Fruit fly (Drosophila melanogaster) whole organism, embryonic: ENCODE data around the gene Nmt.
A peak's percentile ranks its signal among the peaks of the same experiment; 100 is the strongest.

ENCODE experiments used
- CG10366 ChIP-seq: fragments of 200-800 bp; sonication (Bioruptor generic); IDR thresholded peaks from 2 replicates; pipeline ENCODE4 v1.3.6; 2022; ENCODE audit warnings: missing biosample characterization, missing genetic modification characterization
- CG10431 ChIP-seq: fragments of 200-800 bp; sonication (Bioruptor generic); optimal IDR thresholded peaks from 3 replicates; lab custom pipeline; 2018; ENCODE audit warnings: missing biosample characterization, mild to moderate bottlenecking, missing genetic modification characterization
- CG1529 ChIP-seq: fragments of 200-800 bp; sonication (Bioruptor generic); optimal IDR thresholded peaks from 3 replicates; lab custom pipeline; 2018; ENCODE audit warnings: missing biosample characterization, missing genetic modification characterization
- CG15514 ChIP-seq: fragments of 200-800 bp; sonication (Bioruptor generic); optimal IDR thresholded peaks from 3 replicates; lab custom pipeline; 2017; ENCODE audit warnings: missing biosample characterization, missing genetic modification characterization, mild to moderate bottlenecking, moderate library complexity, missing genetic modification reagents
- CG15601 ChIP-seq: fragments of 200-800 bp; sonication (Bioruptor generic); optimal IDR thresholded peaks from 3 replicates; lab custom pipeline; 2019; ENCODE audit warnings: missing biosample characterization, mild to moderate bottlenecking, missing genetic modification characterization, moderate library complexity
- CG17568 ChIP-seq: fragments of 200-800 bp; sonication (Bioruptor generic); optimal IDR thresholded peaks from 2 replicates; lab custom pipeline; 2018; ENCODE audit warnings: missing biosample characterization, mild to moderate bottlenecking, missing genetic modification characterization, moderate library complexity
- CG18011 ChIP-seq: fragments of 200-800 bp; sonication (Bioruptor generic); optimal IDR thresholded peaks from 2 replicates; lab custom pipeline; 2017; ENCODE audit warnings: missing biosample characterization, missing genetic modification characterization, mild to moderate bottlenecking, moderate library complexity, missing genotype
- CG2116 ChIP-seq: fragments of 200-800 bp; sonication (Bioruptor generic); optimal IDR thresholded peaks from 3 replicates; lab custom pipeline; 2018; ENCODE audit warnings: missing biosample characterization, mild to moderate bottlenecking, missing genetic modification characterization
- CG30431 ChIP-seq: fragments of 200-800 bp; sonication (Bioruptor generic); optimal IDR thresholded peaks from 2 replicates; lab custom pipeline; 2017; ENCODE audit warnings: missing biosample characterization, missing genetic modification characterization
- CG31365 ChIP-seq: fragments of 200-800 bp; sonication (Bioruptor generic); optimal IDR thresholded peaks from 2 replicates; lab custom pipeline; 2018; ENCODE audit warnings: missing biosample characterization, mild to moderate bottlenecking, missing genetic modification characterization
- CG3847 ChIP-seq: fragments of 200-800 bp; sonication (Bioruptor generic); IDR thresholded peaks from 2 replicates; pipeline ENCODE4 v1.3.6; 2022; ENCODE audit warnings: missing biosample characterization, missing genetic modification characterization
- CG4282 ChIP-seq: fragments of 200-800 bp; sonication (Bioruptor generic); optimal IDR thresholded peaks from 2 replicates; lab custom pipeline; 2016; ENCODE audit warnings: missing biosample characterization, missing genetic modification characterization
- CG6765 ChIP-seq: fragments of 200-800 bp; sonication (Bioruptor generic); optimal IDR thresholded peaks from 3 replicates; lab custom pipeline; 2017; ENCODE audit warnings: missing biosample characterization, mild to moderate bottlenecking, missing genetic modification characterization
- CG7357 ChIP-seq: fragments of 200-800 bp; sonication (Bioruptor generic); IDR thresholded peaks from 3 replicates; pipeline ENCODE4 v1.3.6; 2022; ENCODE audit warnings: missing biosample characterization, missing genetic modification characterization
- CG7928 ChIP-seq: fragments of 200-800 bp; sonication (Bioruptor generic); optimal IDR thresholded peaks from 2 replicates; lab custom pipeline; 2017; ENCODE audit warnings: missing biosample characterization, mild to moderate bottlenecking, missing genetic modification characterization
- CG8388 ChIP-seq: fragments of 200-800 bp; sonication (Bioruptor generic); optimal IDR thresholded peaks from 2 replicates; lab custom pipeline; 2019; ENCODE audit warnings: missing biosample characterization, mild to moderate bottlenecking, missing genetic modification characterization, moderate library complexity
- CG8944 ChIP-seq: fragments of 200-800 bp; sonication (Bioruptor generic); optimal IDR thresholded peaks from 3 replicates; lab custom pipeline; 2016; ENCODE audit warnings: missing biosample characterization, missing genetic modification characterization
- CG9932 ChIP-seq: fragments of 200-800 bp; sonication (Bioruptor generic); IDR thresholded peaks from 2 replicates; pipeline ENCODE4 v1.3.6; 2022; ENCODE audit warnings: missing biosample characterization, missing genetic modification characterization
- Doc3 ChIP-seq: fragments of 200-800 bp; sonication (Bioruptor generic); IDR thresholded peaks from 3 replicates; pipeline ENCODE4 v1.3.6; 2022; ENCODE audit warnings: missing biosample characterization, missing genetic modification characterization; ENCODE audit not compliant: partially characterized antibody
- E2f1 ChIP-seq: fragments of 200-800 bp; sonication (Bioruptor generic); IDR thresholded peaks from 2 replicates; pipeline ENCODE4 v1.3.6; 2022; ENCODE audit warnings: missing biosample characterization, missing genetic modification characterization
- E2f2 ChIP-seq: fragments of 200-800 bp; sonication (Bioruptor generic); IDR thresholded peaks from 2 replicates; pipeline ENCODE4 v1.3.6; 2022; ENCODE audit warnings: missing biosample characterization, missing genetic modification characterization
- Elba2 ChIP-seq: fragments of 200-800 bp; sonication (Bioruptor generic); optimal IDR thresholded peaks from 3 replicates; lab custom pipeline; 2016; ENCODE audit warnings: missing biosample characterization, missing genetic modification characterization
- MESR4 ChIP-seq: fragments of 200-800 bp; sonication (Bioruptor generic); optimal IDR thresholded peaks from 2 replicates; lab custom pipeline; 2018; ENCODE audit warnings: missing biosample characterization, mild to moderate bottlenecking, missing genetic modification characterization, moderate library complexity
- MTF-1 ChIP-seq: fragments of 200-800 bp; sonication (Bioruptor generic); optimal IDR thresholded peaks from 2 replicates; lab custom pipeline; 2018; ENCODE audit warnings: missing biosample characterization, mild to moderate bottlenecking, missing genetic modification characterization, borderline replicate concordance
- Mes4 ChIP-seq: fragments of 200-800 bp; sonication (Bioruptor generic); optimal IDR thresholded peaks from 2 replicates; lab custom pipeline; 2016; ENCODE audit warnings: missing biosample characterization, missing genetic modification characterization
- Opbp ChIP-seq: fragments of 200-800 bp; sonication (Bioruptor generic); IDR thresholded peaks from 3 replicates; pipeline ENCODE4 v1.3.6; 2022; ENCODE audit warnings: missing biosample characterization, missing genetic modification characterization; ENCODE audit not compliant: partially characterized antibody
- Rfx ChIP-seq: fragments of 200-800 bp; sonication (Bioruptor generic); IDR thresholded peaks from 2 replicates; pipeline ENCODE4 v1.3.6; 2022; ENCODE audit warnings: missing biosample characterization, missing genetic modification characterization
- YL-1 ChIP-seq: fragments of 200-800 bp; sonication (Bioruptor generic); optimal IDR thresholded peaks from 3 replicates; lab custom pipeline; 2017; ENCODE audit warnings: missing biosample characterization, mild to moderate bottlenecking, missing genetic modification characterization
- danr ChIP-seq: fragments of 200-800 bp; sonication (Bioruptor generic); IDR thresholded peaks from 2 replicates; pipeline ENCODE4 v1.3.6; 2022; ENCODE audit warnings: missing biosample characterization, missing genetic modification characterization
- ftz-f1 ChIP-seq: fragments of 200-800 bp; sonication (Bioruptor generic); optimal IDR thresholded peaks from 2 replicates; lab custom pipeline; 2016; ENCODE audit warnings: missing biosample characterization, missing genetic modification characterization
- gce ChIP-seq: fragments of 200-800 bp; sonication (Bioruptor generic); IDR thresholded peaks from 3 replicates; pipeline ENCODE4 v1.3.6; 2022; ENCODE audit warnings: missing biosample characterization, missing genetic modification characterization
- gem ChIP-seq: fragments of 200-800 bp; sonication (Bioruptor generic); optimal IDR thresholded peaks from 2 replicates; lab custom pipeline; 2019; ENCODE audit warnings: missing biosample characterization, mild to moderate bottlenecking, missing genetic modification characterization, moderate library complexity
- jing ChIP-seq: fragments of 200-800 bp; sonication (Bioruptor generic); optimal IDR thresholded peaks from 2 replicates; lab custom pipeline; 2018; ENCODE audit warnings: missing biosample characterization, mild to moderate bottlenecking, missing genetic modification characterization
- luna ChIP-seq: fragments of 200-800 bp; sonication (Bioruptor generic); optimal IDR thresholded peaks from 2 replicates; lab custom pipeline; 2016; ENCODE audit warnings: missing biosample characterization, missing genetic modification characterization
- mirr ChIP-seq: fragments of 200-800 bp; sonication (Bioruptor generic); optimal IDR thresholded peaks from 3 replicates; lab custom pipeline; 2018; ENCODE audit warnings: missing biosample characterization, mild to moderate bottlenecking, missing genetic modification characterization
- mld ChIP-seq: fragments of 200-800 bp; sonication (Bioruptor generic); IDR thresholded peaks from 3 replicates; pipeline ENCODE4 v1.3.6; 2022; ENCODE audit warnings: missing biosample characterization, missing genetic modification characterization; ENCODE audit not compliant: partially characterized antibody
- nom ChIP-seq: fragments of 200-800 bp; sonication (Bioruptor generic); optimal IDR thresholded peaks from 2 replicates; lab custom pipeline; 2017; ENCODE audit warnings: missing biosample characterization, missing genetic modification characterization, mild to moderate bottlenecking, moderate library complexity, missing genetic modification reagents
- oc ChIP-seq: fragments of 200-800 bp; sonication (Bioruptor generic); optimal IDR thresholded peaks from 2 replicates; lab custom pipeline; 2018; ENCODE audit warnings: missing biosample characterization, mild to moderate bottlenecking, missing genetic modification characterization, moderate library complexity
- pum ChIP-seq: fragments of 200-800 bp; sonication (Bioruptor generic); optimal IDR thresholded peaks from 2 replicates; lab custom pipeline; 2016; ENCODE audit warnings: missing biosample characterization, missing genetic modification characterization
- ssp ChIP-seq: fragments of 200-800 bp; sonication (Bioruptor generic); IDR thresholded peaks from 2 replicates; pipeline ENCODE4 v1.3.6; 2022; ENCODE audit warnings: missing biosample characterization, missing genetic modification characterization
- tin ChIP-seq: fragments of 200-800 bp; sonication (Bioruptor generic); optimal IDR thresholded peaks from 3 replicates; lab custom pipeline; 2016; ENCODE audit warnings: missing biosample characterization, missing genetic modification characterization
- unpg ChIP-seq: fragments of 200-800 bp; sonication (Bioruptor generic); optimal IDR thresholded peaks from 3 replicates; lab custom pipeline; 2018; ENCODE audit warnings: missing biosample characterization, mild to moderate bottlenecking, missing genetic modification characterization, moderate library complexity
- vvl ChIP-seq: fragments of 200-800 bp; sonication (Bioruptor generic); IDR thresholded peaks from 2 replicates; pipeline ENCODE4 v1.3.6; 2022; ENCODE audit warnings: missing biosample characterization, missing genetic modification characterization
- yki ChIP-seq: fragments of >200 bp; optimal IDR thresholded peaks from 3 replicates; lab custom pipeline; 2018

Gene Nmt

dm6 chr3L:8175818-8176217 is 2.4 kb downstream of the Nmt start, which contains the start of gene RecQ4 (continued):
- TF ChIP-seq gem (tag; lab: Kevin White, UChicago), result no peak
- peak; percentile 40 for TF ChIP-seq CG2116 (GFP tag; lab: Kevin White, UChicago)
- peak; percentile 90 for TF ChIP-seq E2f1 (GFP tag; lab: Robert Waterston, UW)
- TF ChIP-seq gce (GFP tag; lab: Robert Waterston, UW), result no peak
- no peak for TF ChIP-seq CG17568
- TF ChIP-seq Elba2 (GFP tag; lab: Kevin White, UChicago), result peak; percentile 14
- no peak for TF ChIP-seq mld (GFP tag; lab: Robert Waterston, UW)
- TF ChIP-seq Mes4 (GFP tag; lab: Kevin White, UChicago), result no peak
- TF ChIP-seq CG4282 (GFP tag; lab: Kevin White, UChicago), result peak; percentile 65
- peak; percentile 40 for TF ChIP-seq YL-1 (GFP tag; lab: Kevin White, UChicago)
- no peak for TF ChIP-seq CG1529
- TF ChIP-seq CG8944 (GFP tag; lab: Kevin White, UChicago), result no peak
- TF ChIP-seq CG10431 (GFP tag; lab: Kevin White, UChicago), result no peak
- no peak for TF ChIP-seq unpg (GFP tag; lab: Kevin White, UChicago)
- no peak for TF ChIP-seq oc (tag; lab: Kevin White, UChicago)
- TF ChIP-seq danr (GFP tag; lab: Robert Waterston, UW), result no peak
- TF ChIP-seq tin (GFP tag; lab: Kevin White, UChicago), result peak; percentile 25
- peak; percentile 19; the same call in 1 of the 2 replicates for TF ChIP-seq vvl (GFP tag; lab: Robert Waterston, UW)
- no peak for TF ChIP-seq yki (lab: Kevin White, UChicago)
- peak; percentile 17 for TF ChIP-seq CG18011 (GFP tag; lab: Kevin White, UChicago)
- TF ChIP-seq jing (GFP tag; lab: Kevin White, UChicago), result no peak
- TF ChIP-seq mirr (GFP tag; lab: Kevin White, UChicago), result no peak
- no peak for TF ChIP-seq CG10366 (GFP tag; lab: Robert Waterston, UW)
- TF ChIP-seq CG7357 (GFP tag; lab: Robert Waterston, UW), result no peak
- TF ChIP-seq Opbp (GFP tag; lab: Robert Waterston, UW), result peak; percentile 53; the same call in 1 of the 3 replicates
- no peak for TF ChIP-seq Rfx (GFP tag; lab: Robert Waterston, UW)
- no peak for TF ChIP-seq luna (GFP tag; lab: Kevin White, UChicago)
- TF ChIP-seq ftz-f1, result peak; percentile 9
- TF ChIP-seq CG9932 (GFP tag; lab: Robert Waterston, UW), result 0 out of 2 replicates have a peak, but pooled peaks have one; percentile 24
- TF ChIP-seq ssp, result no peak
- no peak for TF ChIP-seq pum (GFP tag; lab: Kevin White, UChicago)
- TF ChIP-seq CG15601 (tag; lab: Kevin White, UChicago), result no peak
- no peak for TF ChIP-seq CG8388 (GFP tag; lab: Kevin White, UChicago)
- TF ChIP-seq MTF-1 (GFP tag; lab: Kevin White, UChicago), result no peak
- TF ChIP-seq E2f2, result peak; percentile 97
- no peak for TF ChIP-seq nom (GFP tag; lab: Kevin White, UChicago)
- peak; percentile 87 for TF ChIP-seq CG3847 (GFP tag; lab: Robert Waterston, UW)
- TF ChIP-seq CG6765 (GFP tag; lab: Kevin White, UChicago), result no peak
- TF ChIP-seq CG31365 (tag; lab: Kevin White, UChicago), result no peak
- TF ChIP-seq CG30431 (GFP tag; lab: Kevin White, UChicago), result no peak
- 0 out of 3 replicates have a peak, but pooled peaks have one; percentile 26 for TF ChIP-seq Doc3 (GFP tag; lab: Robert Waterston, UW)
- no peak for TF ChIP-seq CG7928 (GFP tag; lab: Kevin White, UChicago)
- peak; percentile 4 for TF ChIP-seq MESR4 (GFP tag; lab: Kevin White, UChicago)
- TF ChIP-seq CG15514 (GFP tag; lab: Kevin White, UChicago), result peak; percentile 62
